Worm (Caenorhabditis elegans) whole organism, young adult: ENCODE results near the gene dct-7.
A peak's percentile ranks its signal among the peaks of the same experiment; 100 is the strongest.

Experiments used
- F23B12.7 ChIP-seq: sonication (generic microtip); optimal IDR thresholded peaks from 2 replicates; lab custom pipeline; 2017; ENCODE audit warnings: missing genetic modification characterization, mild to moderate bottlenecking, missing compliant biosample characterization, antibody characterized with exemption, moderate library complexity; ENCODE audit not compliant: insufficient read depth
- F39B2.1 ChIP-seq: fragments of 200-800 bp; sonication (Bioruptor generic); IDR thresholded peaks from 2 replicates; pipeline ENCODE4 v1.3.6; 2022; ENCODE audit warnings: missing genetic modification reagents, missing genetic modification characterization, missing compliant biosample characterization
- F49E8.2 ChIP-seq: sonication (generic microtip); optimal IDR thresholded peaks from 3 replicates; lab custom pipeline; 2017; ENCODE audit warnings: missing genetic modification characterization, mild to moderate bottlenecking, missing compliant biosample characterization, antibody characterized with exemption, moderate library complexity; ENCODE audit not compliant: insufficient read depth
- K12H6.12 ChIP-seq: fragments of 200-800 bp; sonication (Bioruptor generic); optimal IDR thresholded peaks from 2 replicates; lab custom pipeline; 2018; ENCODE audit warnings: mild to moderate bottlenecking, missing genetic modification characterization, missing compliant biosample characterization
- T26A5.8 ChIP-seq: sonication (generic microtip); optimal IDR thresholded peaks from 2 replicates; lab custom pipeline; 2016; ENCODE audit warnings: missing genetic modification characterization, missing compliant biosample characterization
- Y53F4B.3 ChIP-seq: fragments of 200-800 bp; sonication (Bioruptor generic); IDR thresholded peaks from 2 replicates; pipeline ENCODE4 v1.3.6; 2022; ENCODE audit warnings: missing genetic modification reagents, missing genetic modification characterization, missing compliant biosample characterization
- Y79H2A.3 ChIP-seq: fragments of 200-800 bp; sonication (Bioruptor generic); conservative IDR thresholded peaks from 2 replicates; pipeline ENCODE4 v1.3.6; 2022; ENCODE audit warnings: missing genetic modification reagents, missing genetic modification characterization, missing compliant biosample characterization
- Y95B8A.8 ChIP-seq: fragments of 200-800 bp; sonication (Bioruptor generic); IDR thresholded peaks from 2 replicates; pipeline ENCODE4 v1.3.6; 2022; ENCODE audit warnings: missing genetic modification reagents, missing genetic modification characterization, missing compliant biosample characterization
- atf-7 ChIP-seq: sonication (generic microtip); optimal IDR thresholded peaks from 2 replicates; lab custom pipeline; 2017; ENCODE audit warnings: mild to moderate bottlenecking, missing genetic modification characterization, missing compliant biosample characterization
- attf-3 ChIP-seq: fragments of 200-800 bp; sonication (Bioruptor generic); conservative IDR thresholded peaks from 2 replicates; pipeline ENCODE4 v1.3.6; 2022; ENCODE audit warnings: missing genetic modification reagents, missing genetic modification characterization, missing compliant biosample characterization
- ceh-27 ChIP-seq: fragments of 200-800 bp; sonication (Bioruptor generic); optimal IDR thresholded peaks from 2 replicates; lab custom pipeline; 2018; ENCODE audit warnings: mild to moderate bottlenecking, missing genetic modification characterization, moderate library complexity, missing compliant biosample characterization
- ceh-40 ChIP-seq: fragments of 200-800 bp; sonication (Bioruptor generic); IDR thresholded peaks from 2 replicates; pipeline ENCODE4 v1.3.6; 2022; ENCODE audit warnings: missing genetic modification characterization, missing compliant biosample characterization
- dpff-1 ChIP-seq: sonication (generic microtip); optimal IDR thresholded peaks from 2 replicates; lab custom pipeline; 2017; ENCODE audit warnings: mild to moderate bottlenecking, missing genetic modification characterization, missing compliant biosample characterization
- egrh-3 ChIP-seq: fragments of 200-800 bp; sonication (Bioruptor generic); IDR thresholded peaks from 2 replicates; pipeline ENCODE4 v1.3.6; 2022; ENCODE audit warnings: missing genetic modification reagents, missing genetic modification characterization, missing compliant biosample characterization
- fkh-3 ChIP-seq: sonication (generic microtip); optimal IDR thresholded peaks from 2 replicates; lab custom pipeline; 2016; ENCODE audit warnings: mild to moderate bottlenecking, missing genetic modification characterization, missing compliant biosample characterization
- hmg-1.2 ChIP-seq: fragments of 200-800 bp; sonication (Bioruptor generic); IDR thresholded peaks from 2 replicates; pipeline ENCODE4 v1.3.6; 2022; ENCODE audit warnings: missing genetic modification reagents, missing genetic modification characterization, missing compliant biosample characterization
- hmg-20 ChIP-seq: fragments of 200-800 bp; sonication (Bioruptor generic); IDR thresholded peaks from 2 replicates; pipeline ENCODE4 v1.3.6; 2022; ENCODE audit warnings: missing genetic modification reagents, missing genetic modification characterization, missing compliant biosample characterization
- hrde-1 ChIP-seq: sonication (generic microtip); optimal IDR thresholded peaks from 2 replicates; lab custom pipeline; 2016; ENCODE audit warnings: missing genetic modification characterization, mild to moderate bottlenecking, missing compliant biosample characterization, moderate library complexity, missing genotype, missing genetic modification reagents, borderline replicate concordance
- hsf-1 ChIP-seq: fragments of 200-800 bp; sonication (Bioruptor generic); IDR thresholded peaks from 2 replicates; pipeline ENCODE4 v1.3.6; 2022; ENCODE audit warnings: missing genetic modification reagents, missing genetic modification characterization, missing compliant biosample characterization
- lag-1 ChIP-seq: fragments of 200-800 bp; sonication (Bioruptor generic); IDR thresholded peaks from 2 replicates; pipeline ENCODE4 v1.3.6; 2022; ENCODE audit warnings: missing genetic modification reagents, missing genetic modification characterization, missing compliant biosample characterization
- lir-1 ChIP-seq: fragments of 200-800 bp; sonication (Bioruptor generic); conservative IDR thresholded peaks from 2 replicates; pipeline ENCODE4 v1.3.6; 2022; ENCODE audit warnings: missing genetic modification reagents, missing genetic modification characterization, missing compliant biosample characterization
- lsl-1 ChIP-seq: fragments of 200-800 bp; sonication (Bioruptor generic); optimal IDR thresholded peaks from 2 replicates; lab custom pipeline; 2018; ENCODE audit warnings: mild to moderate bottlenecking, missing genetic modification characterization, moderate library complexity, missing compliant biosample characterization
- mes-4 ChIP-seq: sonication (generic microtip); optimal IDR thresholded peaks from 2 replicates; lab custom pipeline; 2016; ENCODE audit warnings: missing genotype, missing genetic modification characterization, missing compliant biosample characterization
- nfyb-1 ChIP-seq: fragments of 200-800 bp; sonication (Bioruptor generic); IDR thresholded peaks from 2 replicates; pipeline ENCODE4 v1.3.6; 2022; ENCODE audit warnings: missing genetic modification reagents, missing genetic modification characterization, missing compliant biosample characterization
- nhr-80 ChIP-seq: sonication (generic microtip); optimal IDR thresholded peaks from 2 replicates; lab custom pipeline; 2016; ENCODE audit warnings: missing genetic modification characterization, missing compliant biosample characterization
- pbrm-1 ChIP-seq: fragments of 200-800 bp; sonication (Bioruptor generic); IDR thresholded peaks from 2 replicates; pipeline ENCODE4 v1.3.6; 2022; ENCODE audit warnings: missing genetic modification reagents, missing genetic modification characterization, missing compliant biosample characterization
- pha-4 ChIP-seq: fragments of 150-350 bp; sonication (generic microtip); optimal IDR thresholded peaks from 2 replicates; lab custom pipeline; 2014; ENCODE audit warnings: missing biosample characterization, missing genetic modification reagents, missing genetic modification characterization
- sdz-38 ChIP-seq: sonication (generic microtip); optimal IDR thresholded peaks from 2 replicates; lab custom pipeline; 2016; ENCODE audit warnings: missing genotype, missing genetic modification characterization, missing compliant biosample characterization
- snpc-1.1 ChIP-seq: sonication (generic microtip); optimal IDR thresholded peaks from 2 replicates; lab custom pipeline; 2017; ENCODE audit warnings: missing genetic modification characterization, mild to moderate bottlenecking, missing compliant biosample characterization, antibody characterized with exemption, moderate library complexity, missing genotype, missing genetic modification reagents; ENCODE audit not compliant: insufficient read depth
- snpc-4 ChIP-seq, 5 experiments: fragments of 150-350 bp in 1 of 5; sonication (generic microtip) in 4 of 5; optimal IDR thresholded peaks; 2 replicates each; lab custom pipeline; 2014 to 2018; ENCODE audit warnings: missing genetic modification characterization in 5 of 5, missing biosample characterization in 3 of 5, antibody characterized with exemption in 2 of 5, mild to moderate bottlenecking in 2 of 5, missing compliant biosample characterization in 2 of 5, missing genotype in 2 of 5, moderate library complexity in 2 of 5, missing genetic modification reagents in 1 of 5
- somi-1 ChIP-seq: fragments of 200-800 bp; sonication (Bioruptor generic); optimal IDR thresholded peaks from 2 replicates; lab custom pipeline; 2018; ENCODE audit warnings: mild to moderate bottlenecking, missing genetic modification characterization, missing compliant biosample characterization
- unc-130 ChIP-seq: sonication (generic microtip); optimal IDR thresholded peaks from 2 replicates; lab custom pipeline; 2016; ENCODE audit warnings: missing genetic modification reagents, missing genetic modification characterization, missing compliant biosample characterization
- zfh-2 ChIP-seq: fragments of 200-800 bp; sonication (Bioruptor generic); conservative IDR thresholded peaks from 2 replicates; pipeline ENCODE4 v1.3.6; 2022; ENCODE audit warnings: missing genetic modification reagents, missing genetic modification characterization, missing compliant biosample characterization
- zim-3 ChIP-seq: sonication (generic microtip); optimal IDR thresholded peaks from 2 replicates; lab custom pipeline; 2017; ENCODE audit warnings: mild to moderate bottlenecking, missing genetic modification characterization, moderate library complexity, missing compliant biosample characterization
- ztf-25 ChIP-seq: fragments of 200-800 bp; sonication (Bioruptor generic); IDR thresholded peaks from 2 replicates; pipeline ENCODE4 v1.3.6; 2022; ENCODE audit warnings: missing genetic modification reagents, missing genetic modification characterization, missing compliant biosample characterization
- ztf-28 ChIP-seq: fragments of 200-800 bp; sonication (Bioruptor generic); IDR thresholded peaks from 2 replicates; pipeline ENCODE4 v1.3.6; 2022; ENCODE audit warnings: missing genetic modification reagents, missing genetic modification characterization, missing compliant biosample characterization

The dct-7 gene

DNA sequence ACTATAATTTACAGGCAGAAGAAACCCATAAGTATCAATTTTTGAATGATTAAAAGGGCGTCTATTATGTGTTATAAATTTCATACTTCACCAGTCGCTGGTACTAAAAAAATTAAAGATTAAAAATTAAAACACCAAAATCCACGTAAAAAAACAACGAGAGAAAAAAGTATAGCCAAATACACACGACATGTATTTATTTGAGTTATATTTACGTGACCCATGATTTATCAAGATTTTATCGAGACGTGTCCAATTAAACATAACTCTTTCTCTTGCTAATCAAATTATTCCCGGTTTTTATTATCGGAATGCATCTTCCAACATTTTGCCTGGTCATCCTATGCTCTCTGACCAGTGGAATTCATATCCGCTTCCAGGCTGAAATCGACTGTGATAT, 23.1 kb downstream of the dct-7 start, which contains the start of gene F36A4.4:
TSS of gene F36A4.4 (plus strand) at position 301 of the 400 bp plus-strand sequence.
- TF ChIP-seq F49E8.2 (no peak), zim-3 (tag; lab: Kevin White, UChicago) (no peak), unc-130 (GFP tag; lab: Kevin White, UChicago) (no peak)

ce11 chrIV:4265951-4266350, 24.4 kb downstream of the dct-7 start:
- TF ChIP-seq snpc-1.1 (tag; lab: Kevin White, UChicago), result peak; percentile 41
- peak; percentile 33 for TF ChIP-seq snpc-4 (GFP tag; optimal IDR thresholded peaks at IDR 0.05; lab: Kevin White, UChicago)
- TF ChIP-seq snpc-4 (tag; optimal IDR thresholded peaks at IDR 0.05; lab: Kevin White, UChicago), result peak in 2 of 4 experiments; percentile 8 to 83
- TF ChIP-seq lir-1, result no peak
- peak; percentile 64 for TF ChIP-seq zfh-2 (GFP tag; lab: Robert Waterston, UW)
- TF ChIP-seq hmg-1.2, result peak; percentile 43; the same call in 1 of the 2 replicates
- no peak for TF ChIP-seq F23B12.7 (tag; lab: Kevin White, UChicago)

DNA sequence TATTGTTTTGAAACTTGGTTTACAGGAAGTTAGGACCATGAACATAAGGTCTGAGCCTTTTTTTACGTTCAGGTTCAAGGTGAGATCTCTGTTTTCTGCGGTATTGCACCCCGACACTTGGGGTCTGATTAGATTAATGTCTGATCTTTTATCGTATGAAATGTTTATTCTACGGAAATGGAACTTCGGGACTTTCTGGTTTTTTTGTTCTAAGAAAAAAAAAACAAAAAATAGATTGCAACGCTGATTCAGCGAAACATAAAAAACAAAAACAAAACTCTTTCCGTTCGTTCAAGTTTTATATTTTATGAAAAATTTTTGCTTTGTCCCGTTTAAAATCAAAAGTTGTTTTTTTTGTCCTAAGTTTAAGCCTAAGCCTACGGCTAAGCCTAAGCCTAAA, 25.1 kb downstream of the dct-7 start, which contains the start of gene F36A4.5:
TSS of gene F36A4.5 (plus strand) at position 301 of the 400 bp plus-strand sequence.
- TF ChIP-seq hrde-1 (tag; lab: Kevin White, UChicago) (no peak), K12H6.12 (tag; lab: Kevin White, UChicago) (no peak), ceh-40 (no peak), dpff-1 (tag; lab: Kevin White, UChicago) (no peak), sdz-38 (tag; lab: Kevin White, UChicago) (no peak), snpc-4 (GFP tag; optimal IDR thresholded peaks at IDR 0.05; lab: Kevin White, UChicago) (no peak), snpc-4 (tag; optimal IDR thresholded peaks at IDR 0.05; lab: Kevin White, UChicago) (no peak), attf-3 (no peak), ztf-25 (GFP tag; lab: Robert Waterston, UW) (no peak), hsf-1 (GFP tag; lab: Robert Waterston, UW) (no peak), mes-4 (tag; lab: Kevin White, UChicago) (no peak), atf-7 (tag; lab: Kevin White, UChicago) (no peak), unc-130 (GFP tag; lab: Kevin White, UChicago) (no peak), Y79H2A.3 (GFP tag; lab: Robert Waterston, UW) (no peak), pha-4 (tag; lab: Kevin White, UChicago) (no peak), ztf-28 (GFP tag; lab: Robert Waterston, UW) (no peak), nfyb-1 (no peak), lir-1 (no peak)

ce11 chrIV:4264649-4265048, 25.7 kb downstream of the dct-7 start:
- no peak for TF ChIP-seq pbrm-1 (GFP tag; lab: Robert Waterston, UW)
- TF ChIP-seq attf-3, result 0 out of 2 replicates have a peak, but pooled peaks have one; percentile 1
- TF ChIP-seq egrh-3 (GFP tag; lab: Robert Waterston, UW), result peak; percentile 97
- TF ChIP-seq nhr-80 (tag; lab: Kevin White, UChicago), result no peak
- TF ChIP-seq zfh-2 (GFP tag; lab: Robert Waterston, UW), result peak; percentile 96

DNA sequence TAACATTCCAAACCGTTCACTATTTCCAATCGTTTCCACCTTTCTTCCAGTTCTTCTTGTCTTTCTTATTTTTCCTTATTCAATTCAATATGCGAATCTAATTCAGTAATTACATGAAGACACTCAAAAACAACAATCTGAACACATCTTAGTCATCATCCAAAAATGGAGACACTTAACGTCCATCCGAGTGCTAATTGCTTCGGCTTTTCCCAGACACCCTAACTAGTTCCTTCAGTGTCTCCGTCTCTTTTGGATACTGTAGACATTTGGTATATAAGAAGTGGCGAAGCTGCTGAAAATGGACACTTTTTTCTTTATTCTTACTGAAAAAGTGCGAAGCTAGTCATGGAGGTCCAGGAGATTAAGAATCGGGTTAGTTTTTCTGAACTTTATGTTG, 27.4 kb downstream of the dct-7 start, which contains the start of gene col-33:
TSS of gene col-33 (plus strand) at position 301 of the 400 bp plus-strand sequence.
- TF ChIP-seq zim-3 (tag; lab: Kevin White, UChicago), result no peak
- no peak for TF ChIP-seq hmg-20 (GFP tag; lab: Robert Waterston, UW)
- no peak for TF ChIP-seq somi-1 (GFP tag; lab: Kevin White, UChicago)
- no peak for TF ChIP-seq T26A5.8 (tag; lab: Kevin White, UChicago)
- TF ChIP-seq sdz-38 (tag; lab: Kevin White, UChicago), result no peak
- no peak for TF ChIP-seq lag-1 (GFP tag; lab: Robert Waterston, UW)
- no peak for TF ChIP-seq F39B2.1
- no peak for TF ChIP-seq ceh-27 (GFP tag; lab: Kevin White, UChicago)
- TF ChIP-seq Y95B8A.8, result no peak
- no peak for TF ChIP-seq mes-4 (tag; lab: Kevin White, UChicago)
- no peak for TF ChIP-seq lsl-1
- TF ChIP-seq Y53F4B.3 (GFP tag; lab: Robert Waterston, UW), result no peak
- TF ChIP-seq fkh-3 (tag; lab: Kevin White, UChicago), result no peak
